Worm (Caenorhabditis elegans) whole organism, L1 larva: ENCODE measurements around the gene C06B8.7.

Experiments
- dpl-1 ChIP-seq, 3 experiments: fragments of 150-350 bp in 2 of 3; sonication (generic microtip) in 1 of 3; optimal IDR thresholded peaks; 2 replicates each; lab custom pipeline; 2014 to 2017; ENCODE audit warnings: missing biosample characterization in 3 of 3, missing genetic modification characterization in 3 of 3, missing genetic modification reagents in 3 of 3
- elt-2 ChIP-seq: sonication (generic microtip); optimal IDR thresholded peaks from 2 replicates; lab custom pipeline; 2016; ENCODE audit warnings: missing genetic modification characterization, mild to moderate bottlenecking, inconsistent platforms, missing compliant biosample characterization, missing genetic modification reagents
- hlh-17 ChIP-seq: fragments of 200-800 bp; sonication (Bioruptor generic); optimal IDR thresholded peaks from 2 replicates; lab custom pipeline; 2018; ENCODE audit warnings: missing genetic modification characterization, mild to moderate bottlenecking, missing compliant biosample characterization, moderate library complexity, borderline replicate concordance
- hpl-2 ChIP-seq: fragments of 150-350 bp; optimal IDR thresholded peaks from 2 replicates; lab custom pipeline; 2014; ENCODE audit warnings: missing biosample characterization, missing genetic modification reagents, missing genetic modification characterization
- lsy-2 ChIP-seq, 2 experiments: fragments of 150-350 bp; optimal IDR thresholded peaks; 2 replicates each; lab custom pipeline; 2014; ENCODE audit warnings: missing biosample characterization in 2 of 2, missing genetic modification characterization in 2 of 2
- nhr-237 ChIP-seq: fragments of 150-350 bp; optimal IDR thresholded peaks from 2 replicates; lab custom pipeline; 2014; ENCODE audit warnings: missing biosample characterization, missing genetic modification characterization
- pag-3 ChIP-seq: sonication (generic microtip); optimal IDR thresholded peaks from 2 replicates; lab custom pipeline; 2017; ENCODE audit warnings: missing genetic modification characterization, mild to moderate bottlenecking, missing compliant biosample characterization, antibody characterized with exemption, borderline replicate concordance; ENCODE audit not compliant: insufficient read depth
- tbx-2 ChIP-seq: sonication (generic microtip); optimal IDR thresholded peaks from 2 replicates; lab custom pipeline; 2016; ENCODE audit warnings: missing genetic modification characterization, missing compliant biosample characterization

DNA sequence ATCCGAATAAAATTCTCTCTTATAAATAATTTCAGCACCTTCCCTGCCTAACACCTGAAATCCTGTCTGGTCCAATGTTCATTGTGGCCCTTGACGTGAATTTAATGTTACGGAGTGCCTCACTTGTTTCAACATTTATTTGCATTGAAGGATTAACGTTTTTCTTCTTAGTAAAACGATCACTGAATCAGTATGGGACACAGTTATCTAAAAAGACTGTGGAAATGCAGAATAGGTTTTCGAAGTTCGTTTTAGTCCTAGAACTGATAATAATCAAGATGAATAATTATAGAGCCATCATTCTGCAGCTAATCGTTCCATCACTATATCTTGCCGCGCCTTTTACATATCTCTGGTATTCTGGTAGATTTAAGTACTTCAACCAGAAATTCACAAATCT is 3.4 kb upstream of the C06B8.7 start, which contains the start of gene srh-219:
- TF ChIP-seq hlh-17 (GFP tag; lab: Kevin White, UChicago) (no peak), elt-2 (no peak), lsy-2 (tag; optimal IDR thresholded peaks at IDR 0.05; lab: Kevin White, UChicago) (no peak), hpl-2 (no peak), dpl-1 (GFP tag; optimal IDR thresholded peaks at IDR 0.05; lab: Kevin White, UChicago) (no peak), tbx-2 (tag; lab: Kevin White, UChicago) (no peak), pag-3 (tag; lab: Kevin White, UChicago) (no peak), nhr-237 (tag; lab: Kevin White, UChicago) (no peak)
